Worm (Caenorhabditis elegans) whole organism, L3 larva: ENCODE data around the gene D1025.10.

Source experiments
- daf-12 ChIP-seq: fragments of 150-350 bp; optimal IDR thresholded peaks from 2 replicates; lab custom pipeline; 2014; ENCODE audit warnings: missing biosample characterization, missing genetic modification reagents, missing genetic modification characterization
- egl-5 ChIP-seq: fragments of 150-350 bp; optimal IDR thresholded peaks from 2 replicates; lab custom pipeline; 2017; ENCODE audit warnings: missing biosample characterization, missing genetic modification reagents, missing genetic modification characterization, inconsistent platforms
- elt-1 ChIP-seq: fragments of 150-350 bp; optimal IDR thresholded peaks from 2 replicates; lab custom pipeline; 2014; ENCODE audit warnings: missing biosample characterization, missing genetic modification characterization
- elt-2 ChIP-seq: sonication (generic microtip); optimal IDR thresholded peaks from 2 replicates; lab custom pipeline; 2016; ENCODE audit warnings: missing genetic modification reagents, mild to moderate bottlenecking, missing genetic modification characterization, missing compliant biosample characterization
- elt-3 ChIP-seq, 3 experiments: fragments of 150-350 bp in 1 of 3; sonication (generic microtip) in 2 of 3; optimal IDR thresholded peaks; 2 replicates in 2 of 3; 4 replicates in 1 of 3; lab custom pipeline; 2014 to 2017; ENCODE audit warnings: missing biosample characterization in 3 of 3, missing genetic modification characterization in 3 of 3
- fkh-10 ChIP-seq: sonication (generic microtip); optimal IDR thresholded peaks from 2 replicates; lab custom pipeline; 2017; ENCODE audit warnings: missing biosample characterization, missing genetic modification reagents, missing genetic modification characterization
- hmg-11 ChIP-seq: sonication (generic microtip); optimal IDR thresholded peaks from 2 replicates; lab custom pipeline; 2016; ENCODE audit warnings: missing genetic modification characterization, missing compliant biosample characterization
- jun-1 ChIP-seq: fragments of 150-350 bp; optimal IDR thresholded peaks from 2 replicates; lab custom pipeline; 2014; ENCODE audit warnings: missing biosample characterization, missing genetic modification reagents, missing genetic modification characterization
- lin-39 ChIP-seq: fragments of 150-350 bp; optimal IDR thresholded peaks from 2 replicates; lab custom pipeline; 2018; ENCODE audit warnings: missing biosample characterization, missing genetic modification reagents, missing genetic modification characterization
- lsy-12 ChIP-seq: sonication (generic microtip); optimal IDR thresholded peaks from 2 replicates; lab custom pipeline; 2016; ENCODE audit warnings: mild to moderate bottlenecking, missing genetic modification characterization, missing compliant biosample characterization
- mdl-1 ChIP-seq: fragments of 150-350 bp; optimal IDR thresholded peaks from 2 replicates; lab custom pipeline; 2014; ENCODE audit warnings: missing biosample characterization, missing genetic modification characterization
- nfya-1 ChIP-seq: sonication (generic microtip); optimal IDR thresholded peaks from 2 replicates; lab custom pipeline; 2017; ENCODE audit warnings: missing genetic modification characterization, mild to moderate bottlenecking, missing compliant biosample characterization, antibody characterized with exemption, moderate library complexity; ENCODE audit not compliant: insufficient read depth
- nhr-11 ChIP-seq: fragments of 150-350 bp; optimal IDR thresholded peaks from 2 replicates; lab custom pipeline; 2014; ENCODE audit warnings: missing biosample characterization, missing genetic modification characterization
- nhr-12 ChIP-seq: fragments of 150-350 bp; optimal IDR thresholded peaks from 2 replicates; lab custom pipeline; 2014; ENCODE audit warnings: missing biosample characterization, missing genetic modification characterization
- nhr-23 ChIP-seq: fragments of 150-350 bp; optimal IDR thresholded peaks from 2 replicates; lab custom pipeline; 2014; ENCODE audit warnings: missing biosample characterization, missing genetic modification reagents, missing genetic modification characterization
- nhr-25 ChIP-seq: sonication (generic microtip); optimal IDR thresholded peaks from 2 replicates; lab custom pipeline; 2017; ENCODE audit warnings: missing biosample characterization, missing genetic modification characterization
- nhr-43 ChIP-seq: sonication (generic microtip); optimal IDR thresholded peaks from 2 replicates; lab custom pipeline; 2016; ENCODE audit warnings: mild to moderate bottlenecking, missing genetic modification characterization, missing compliant biosample characterization; ENCODE audit not compliant: poor library complexity, severe bottlenecking
- nhr-67 ChIP-seq: fragments of 150-350 bp; optimal IDR thresholded peaks from 2 replicates; lab custom pipeline; 2014; ENCODE audit warnings: missing biosample characterization, missing genetic modification characterization
- pha-4 ChIP-seq: fragments of 150-350 bp; optimal IDR thresholded peaks from 2 replicates; lab custom pipeline; 2014; ENCODE audit warnings: missing biosample characterization, missing genetic modification reagents, missing genetic modification characterization
- pqm-1 ChIP-seq: fragments of 150-350 bp; optimal IDR thresholded peaks from 2 replicates; lab custom pipeline; 2017; ENCODE audit warnings: missing biosample characterization, missing genetic modification characterization, inconsistent platforms
- tbx-2 ChIP-seq: sonication (generic microtip); optimal IDR thresholded peaks from 2 replicates; lab custom pipeline; 2016; ENCODE audit warnings: mild to moderate bottlenecking, missing genetic modification characterization, missing compliant biosample characterization
- ztf-11 ChIP-seq: fragments of 150-350 bp; optimal IDR thresholded peaks from 2 replicates; lab custom pipeline; 2014; ENCODE audit warnings: missing biosample characterization, missing genetic modification characterization

Gene D1025.10

DNA sequence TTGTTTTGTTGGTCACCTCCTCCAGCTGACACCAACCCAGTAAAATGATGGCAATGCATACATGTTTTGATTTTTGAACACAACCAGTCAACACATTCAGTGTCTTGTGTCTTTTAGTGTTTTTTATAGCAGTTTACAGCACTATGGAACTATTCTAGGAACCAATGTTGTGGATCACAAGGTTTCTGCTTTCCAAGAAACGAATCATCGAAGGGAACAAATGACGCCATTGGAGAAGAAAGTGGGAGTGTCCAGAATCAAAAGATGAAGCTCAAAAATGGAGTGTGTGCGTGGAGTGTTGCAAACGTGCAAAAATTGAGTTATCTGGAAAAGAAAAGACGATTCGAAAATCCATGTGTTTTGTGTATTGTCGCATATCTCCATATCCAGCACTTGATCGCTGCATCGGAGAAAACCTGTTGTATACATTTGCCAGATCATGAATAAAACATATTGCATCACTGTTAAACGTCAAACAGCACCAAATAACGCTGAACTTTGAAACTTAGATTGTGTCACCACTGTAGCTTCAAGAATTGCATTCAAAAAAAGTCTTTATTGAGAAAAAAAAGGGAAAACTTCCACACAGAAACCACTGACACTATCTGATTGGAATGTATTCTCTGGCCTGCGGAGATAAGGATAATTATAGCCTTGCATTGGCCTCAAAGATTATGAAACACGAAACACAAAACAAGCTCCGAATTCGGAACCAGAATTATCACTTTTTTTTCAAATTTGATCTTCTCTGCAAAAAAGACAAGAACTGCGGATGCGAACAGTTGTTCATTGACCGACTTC is 45.8 kb downstream of the D1025.10 start:
- peak; percentile 19 for TF ChIP-seq pqm-1 (tag; lab: Kevin White, UChicago)
- TF ChIP-seq hmg-11 = no peak
- peak; percentile 85 for TF ChIP-seq nhr-43 (tag; lab: Kevin White, UChicago)
- peak; percentile 93 for TF ChIP-seq nhr-11 (tag; lab: Kevin White, UChicago)
- TF ChIP-seq nhr-23 (tag; lab: Kevin White, UChicago) = peak; percentile 6
- TF ChIP-seq elt-1 (tag; lab: Kevin White, UChicago) = peak; percentile 70
- TF ChIP-seq fkh-10 (GFP tag; lab: Kevin White, UChicago) = peak; percentile 92
- TF ChIP-seq elt-3 (tag; optimal IDR thresholded peaks at IDR 0.05; lab: Kevin White, UChicago) = peak in 2 of 3 experiments; percentile 41 to 79
- peak; percentile 63 for TF ChIP-seq nfya-1 (tag; lab: Kevin White, UChicago)
- no peak for TF ChIP-seq nhr-12 (tag; lab: Kevin White, UChicago)
- peak; percentile 55 for TF ChIP-seq elt-2
- TF ChIP-seq jun-1 (tag; lab: Kevin White, UChicago) = peak; percentile 73
- no peak for TF ChIP-seq ztf-11 (tag; lab: Kevin White, UChicago)

DNA sequence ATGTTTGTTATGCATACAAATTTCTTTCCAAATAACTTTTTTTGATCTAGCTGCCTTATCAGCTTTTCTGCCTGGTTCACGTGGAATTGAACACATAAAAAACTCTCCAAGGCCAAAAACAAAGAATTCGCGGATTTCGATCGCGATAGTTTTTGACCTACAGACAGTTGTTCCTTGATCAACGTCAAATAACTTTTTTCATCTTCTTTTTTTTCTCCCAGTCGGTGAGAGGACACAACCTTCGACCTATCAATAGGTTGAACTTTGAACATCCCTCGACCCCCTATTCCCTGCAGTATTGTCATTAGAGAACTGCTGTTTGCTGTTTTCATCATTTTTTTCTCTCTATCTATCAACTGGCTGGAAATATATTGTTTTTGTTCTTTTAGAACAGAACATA is 47.2 kb downstream of the D1025.10 start:
- peak; percentile 1 for TF ChIP-seq nhr-25 (tag; lab: Kevin White, UChicago)
- TF ChIP-seq daf-12 (tag; lab: Kevin White, UChicago) = no peak
- peak; percentile 8 for TF ChIP-seq pha-4 (tag; lab: Kevin White, UChicago)

DNA sequence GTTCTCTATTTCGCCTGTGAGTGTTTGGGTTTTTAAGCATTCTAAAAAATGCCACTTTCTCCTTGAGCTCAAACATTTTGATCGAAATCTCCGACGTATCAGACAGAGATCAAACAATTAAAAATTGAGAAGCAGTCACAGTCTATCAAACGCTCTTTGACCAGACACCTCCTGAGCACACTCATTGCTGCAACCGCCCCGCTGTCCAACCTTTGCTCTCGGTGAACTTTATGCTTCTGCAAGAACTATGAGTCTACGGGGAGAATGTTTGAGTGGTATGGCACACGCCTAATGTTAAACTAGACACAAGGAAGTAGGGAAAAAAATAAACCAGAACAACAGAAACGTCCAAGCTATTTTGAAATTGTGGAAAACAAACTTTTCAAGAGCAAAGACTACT is 48.6 kb downstream of the D1025.10 start:
- no peak for TF ChIP-seq mdl-1 (tag; lab: Kevin White, UChicago)
- no peak for TF ChIP-seq nhr-67 (tag; lab: Kevin White, UChicago)
- TF ChIP-seq lin-39 (tag; lab: Kevin White, UChicago) = peak; percentile 9

DNA sequence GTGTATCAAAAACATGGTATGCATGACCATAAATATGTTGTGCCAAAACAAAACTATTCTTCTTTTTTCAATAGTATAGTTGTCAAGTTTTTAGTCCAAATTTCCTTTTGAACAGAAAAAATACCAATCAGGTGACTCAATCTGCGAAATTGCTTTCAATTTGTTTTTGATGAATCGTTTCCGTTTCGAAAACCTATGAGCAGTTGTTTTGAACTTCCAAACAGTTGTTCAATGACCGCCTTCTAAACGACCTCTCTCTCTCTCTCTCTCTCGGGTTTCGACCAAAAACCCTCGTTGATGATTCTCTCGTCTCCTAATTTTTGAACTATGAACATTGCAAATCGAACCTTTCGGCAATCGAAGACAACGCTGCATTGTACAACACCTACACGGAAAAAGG is 49.4 kb downstream of the D1025.10 start:
- peak; percentile 16 for TF ChIP-seq egl-5
- no peak for TF ChIP-seq tbx-2 (tag; lab: Kevin White, UChicago)
- peak; percentile 6 for TF ChIP-seq nhr-23 (tag; lab: Kevin White, UChicago)
- TF ChIP-seq lsy-12 (tag; lab: Kevin White, UChicago) = no peak

DNA sequence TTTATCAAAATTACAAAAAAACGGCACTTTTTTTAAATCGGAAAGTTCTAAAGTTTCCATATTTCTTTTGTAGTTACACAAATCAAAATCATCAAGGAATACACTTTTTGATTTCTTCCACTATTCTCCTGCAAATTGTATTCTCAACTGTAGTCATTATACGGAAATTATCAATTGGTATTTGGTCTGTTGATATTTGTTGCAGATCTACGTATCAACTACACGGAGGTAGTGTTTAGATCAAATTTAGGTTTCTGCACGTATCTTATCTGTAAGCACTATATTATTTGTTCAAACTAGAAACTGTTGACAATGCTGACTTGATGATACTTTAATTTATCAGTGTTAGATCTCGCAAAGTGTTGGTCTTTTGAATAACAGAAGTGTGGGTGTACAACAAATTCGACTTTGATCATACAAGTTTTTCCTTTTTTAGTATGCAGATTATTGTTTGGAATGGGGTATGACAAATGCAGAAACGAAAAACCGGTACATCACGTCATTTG is 51.7 kb downstream of the D1025.10 start:
- TF ChIP-seq elt-2 (peak; percentile 9), nhr-67 (tag; lab: Kevin White, UChicago) (no peak), nhr-25 (tag; lab: Kevin White, UChicago) (peak; percentile 13), pqm-1 (tag; lab: Kevin White, UChicago) (peak; percentile 65)
